Fruit fly (Drosophila melanogaster) whole organism: Measurements from ENCODE around the gene Eig71Ec.

ENCODE experiments used
- pan ChIP-seq: fragments of >200 bp; optimal IDR thresholded peaks from 2 replicates; lab custom pipeline; 2017
- psq ChIP-seq: fragments of >200 bp; optimal IDR thresholded peaks from 2 replicates; lab custom pipeline; 2017

- TF ChIP-seq pan = no peak
- no peak for TF ChIP-seq psq (lab: Kevin White, UChicago)
These were observed 5.9 kb downstream of the Eig71Ec start for dm6 chr3L:15646182-15646581.
